Worm (Caenorhabditis elegans) whole organism, young adult: ENCODE data around the gene T01C1.4.

Experiments
- C17E4.6 ChIP-seq: fragments of 200-800 bp; sonication (Bioruptor generic); IDR thresholded peaks from 2 replicates; pipeline ENCODE4 v1.3.6; 2022; ENCODE audit warnings: missing genetic modification reagents, missing genetic modification characterization, missing compliant biosample characterization
- akir-1 ChIP-seq: fragments of 200-800 bp; sonication (Bioruptor generic); optimal IDR thresholded peaks from 2 replicates; lab custom pipeline; 2018; ENCODE audit warnings: mild to moderate bottlenecking, missing genetic modification characterization, moderate library complexity, missing compliant biosample characterization
- ama-1 ChIP-seq, 3 experiments: fragments of 150-350 bp in 1 of 3; sonication (generic microtip) in 2 of 3; optimal IDR thresholded peaks; 2 replicates each; lab custom pipeline; 2014 to 2018; ENCODE audit warnings: missing biosample characterization in 2 of 3, missing genetic modification characterization in 2 of 3, missing genetic modification reagents in 2 of 3
- attf-3 ChIP-seq: fragments of 200-800 bp; sonication (Bioruptor generic); conservative IDR thresholded peaks from 2 replicates; pipeline ENCODE4 v1.3.6; 2022; ENCODE audit warnings: missing genetic modification reagents, missing genetic modification characterization, missing compliant biosample characterization
- dpl-1 ChIP-seq: fragments of 150-350 bp; optimal IDR thresholded peaks from 2 replicates; lab custom pipeline; 2014; ENCODE audit warnings: missing biosample characterization, missing genetic modification reagents, missing genetic modification characterization
- mel-28 ChIP-seq: sonication (generic microtip); optimal IDR thresholded peaks from 2 replicates; lab custom pipeline; 2016; ENCODE audit warnings: borderline replicate concordance, mild to moderate bottlenecking, missing genetic modification characterization, missing compliant biosample characterization
- nfya-2 ChIP-seq: fragments of 200-800 bp; sonication (Bioruptor generic); IDR thresholded peaks from 2 replicates; pipeline ENCODE4 v1.3.6; 2022; ENCODE audit warnings: missing genetic modification reagents, missing genetic modification characterization, missing compliant biosample characterization
- nfyb-1 ChIP-seq: fragments of 200-800 bp; sonication (Bioruptor generic); IDR thresholded peaks from 2 replicates; pipeline ENCODE4 v1.3.6; 2022; ENCODE audit warnings: missing genetic modification reagents, missing genetic modification characterization, missing compliant biosample characterization
- unc-130 ChIP-seq: sonication (generic microtip); optimal IDR thresholded peaks from 2 replicates; lab custom pipeline; 2016; ENCODE audit warnings: missing genetic modification reagents, missing genetic modification characterization, missing compliant biosample characterization

DNA sequence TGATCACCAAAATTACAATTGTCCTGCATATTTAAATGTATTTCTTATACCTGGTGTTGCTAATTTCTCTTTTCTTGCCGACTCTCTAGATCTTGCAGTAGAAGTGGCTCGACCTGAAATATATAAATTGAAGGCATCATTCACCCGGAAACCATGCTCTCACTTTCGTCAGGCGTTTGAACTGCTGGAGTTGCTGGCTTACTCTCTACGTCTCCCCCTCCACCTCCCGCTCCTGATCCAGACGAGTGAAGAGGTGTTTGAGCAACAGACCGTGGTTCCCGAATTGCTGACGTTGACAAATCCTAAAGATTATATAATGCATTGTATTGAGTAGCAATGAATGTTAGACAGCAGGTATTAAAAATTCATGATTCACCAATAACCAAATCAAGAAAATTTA is 46.7 kb downstream of the T01C1.4 start:
- TF ChIP-seq mel-28 (tag; lab: Kevin White, UChicago) (no peak), nfyb-1 (no peak), dpl-1 (GFP tag; lab: Kevin White, UChicago) (no peak), C17E4.6 (GFP tag; lab: Robert Waterston, UW) (no peak), attf-3 (no peak), akir-1 (GFP tag; lab: Kevin White, UChicago) (no peak), unc-130 (GFP tag; lab: Kevin White, UChicago) (no peak), ama-1 (optimal IDR thresholded peaks at IDR 0.05; lab: Kevin White, UChicago) (no peak), ama-1 (GFP tag; optimal IDR thresholded peaks at IDR 0.05; lab: Kevin White, UChicago) (no peak), nfya-2 (no peak)
